Worm (Caenorhabditis elegans) whole organism, L2 larva: ENCODE data around the gene tat-1.
"Not testable (repeated sequence)": the region's sequence is repeated elsewhere in the genome, so short reads cannot be mapped to it uniquely, and the experiment has no call there.

ENCODE experiments used
- nhr-10 ChIP-seq: sonication (generic microtip); optimal IDR thresholded peaks from 2 replicates; lab custom pipeline; 2017; ENCODE audit warnings: missing biosample characterization, missing genetic modification characterization
- snpc-4 ChIP-seq: fragments of 150-350 bp; optimal IDR thresholded peaks from 2 replicates; lab custom pipeline; 2014; ENCODE audit warnings: missing biosample characterization, missing genetic modification characterization
- unc-55 ChIP-seq: fragments of 150-350 bp; sonication (generic microtip); optimal IDR thresholded peaks from 3 replicates; lab custom pipeline; 2014; ENCODE audit warnings: missing biosample characterization, missing genetic modification reagents, missing genetic modification characterization
- unc-62 ChIP-seq: fragments of 150-350 bp; optimal IDR thresholded peaks from 2 replicates; lab custom pipeline; 2014; ENCODE audit warnings: missing biosample characterization, missing genetic modification reagents, missing genetic modification characterization
- ztf-11 ChIP-seq: sonication (generic microtip); optimal IDR thresholded peaks from 2 replicates; lab custom pipeline; 2017; ENCODE audit warnings: missing biosample characterization, missing genetic modification characterization

ce11 chrIII:12447563-12447962, 26.0 kb upstream of the tat-1 start:
- TF ChIP-seq ztf-11; unc-62 (GFP tag; lab: Kevin White, UChicago); unc-55 (GFP tag; lab: Kevin White, UChicago); nhr-10 (tag; lab: Kevin White, UChicago); snpc-4 (tag; lab: Kevin White, UChicago): not testable (repeated sequence)
